Fruit fly (Drosophila melanogaster): ENCODE data around the gene CG33257.

CG33257 gene

dm6 chr3L:16377768-16378764 lies 31.9 kb downstream of the CG33257 start, which contains the start of gene roq (continued):
- TF ChIP-seq Gug (GFP tag; IDR thresholded peaks at IDR 0.05) (no peak), CG31365 (tag; optimal IDR thresholded peaks at IDR 0.05) (peak; percentile 97), tx (GFP tag; optimal IDR thresholded peaks at IDR 0.05) (no peak), CG16779 (GFP tag; IDR thresholded peaks at IDR 0.05) (no peak), CG4404 (GFP tag; IDR thresholded peaks at IDR 0.05) (no peak), CG34422 (GFP tag; IDR thresholded peaks at IDR 0.05) (peak; percentile 37; the same call in 1 of the 3 replicates), CG15479 (GFP tag; optimal IDR thresholded peaks at IDR 0.05) (no peak), CG33557 (GFP tag; optimal IDR thresholded peaks at IDR 0.05) (peak; percentile 26), CG12391 (tag; optimal IDR thresholded peaks at IDR 0.05) (peak; percentile 24), Kr (GFP tag; optimal IDR thresholded peaks at IDR 0.05) (no peak), CG2202 (tag; optimal IDR thresholded peaks at IDR 0.05) (no peak), CG8290 (GFP tag; optimal IDR thresholded peaks at IDR 0.05) (no peak), CG8290 (tag; optimal IDR thresholded peaks at IDR 0.05) (no peak), sna (GFP tag; IDR thresholded peaks at IDR 0.05; ENCODE audit: partially characterized antibody) (0 out of 2 replicates have a peak, but pooled peaks have one; percentile 19), fd96Cb (tag; optimal IDR thresholded peaks at IDR 0.05) (no peak), CG7963 (GFP tag; IDR thresholded peaks at IDR 0.05; ENCODE audit: partially characterized antibody) (no peak; the same call in 2 of the 3 replicates), fru (optimal IDR thresholded peaks at IDR 0.05) (no peak), unc-4 (GFP tag; IDR thresholded peaks at IDR 0.05; ENCODE audit: partially characterized antibody) (0 out of 2 replicates have a peak, but pooled peaks have one; percentile 32), fd64A (GFP tag; optimal IDR thresholded peaks at IDR 0.05) (no peak), Myb (GFP tag; optimal IDR thresholded peaks at IDR 0.05) (peak; percentile 78), CG5953 (GFP tag; IDR thresholded peaks at IDR 0.05) (no peak), Sry-δ (GFP tag; optimal IDR thresholded peaks at IDR 0.05) (peak; percentile 74), CG33213 (GFP tag; optimal IDR thresholded peaks at IDR 0.05) (peak; percentile 44), zen2 (GFP tag; IDR thresholded peaks at IDR 0.05; ENCODE audit: partially characterized antibody) (no peak), corto (GFP tag; optimal IDR thresholded peaks at IDR 0.05) (peak; percentile 15), CG15514 (GFP tag; optimal IDR thresholded peaks at IDR 0.05) (peak; percentile 53), pan (optimal IDR thresholded peaks at IDR 0.05) (no peak), pan (GFP tag; optimal IDR thresholded peaks at IDR 0.05 in 1 of 2, IDR thresholded peaks at IDR 0.05 in 1 of 2) (no peak), so (GFP tag; IDR thresholded peaks at IDR 0.05) (no peak), ERR (GFP tag; optimal IDR thresholded peaks at IDR 0.05) (no peak), D (optimal IDR thresholded peaks at IDR 0.05) (no peak), D (GFP tag; optimal IDR thresholded peaks at IDR 0.05) (no peak), CG3281 (GFP tag; optimal IDR thresholded peaks at IDR 0.05) (no peak), twi (tag; optimal IDR thresholded peaks at IDR 0.05) (peak; percentile 4), cato (GFP tag; optimal IDR thresholded peaks at IDR 0.05; ENCODE audit: borderline replicate concordance) (no peak), GATAe (GFP tag; conservative IDR thresholded peaks at IDR 0.05) (peak; percentile 14; the same call in 1 of the 2 replicates), CG15601 (tag; optimal IDR thresholded peaks at IDR 0.05) (peak; percentile 8), CG42726 (GFP tag; IDR thresholded peaks at IDR 0.05; ENCODE audit: partially characterized antibody) (peak; percentile 62; the same call in 1 of the 2 replicates), CG16813 (GFP tag; IDR thresholded peaks at IDR 0.05; ENCODE audit: partially characterized antibody) (peak; percentile 42; the same call in 2 of the 3 replicates), HmgD (GFP tag; optimal IDR thresholded peaks at IDR 0.05) (peak; percentile 59), HmgZ (tag; optimal IDR thresholded peaks at IDR 0.05) (peak; percentile 58), CG17186 (GFP tag; optimal IDR thresholded peaks at IDR 0.05) (peak; percentile 67), crp (GFP tag; optimal IDR thresholded peaks at IDR 0.05) (peak; percentile 96 to 99), CG10543 (GFP tag; optimal IDR thresholded peaks at IDR 0.05) (no peak), Oaz (GFP tag; IDR thresholded peaks at IDR 0.05) (no peak), CG7928 (GFP tag; optimal IDR thresholded peaks at IDR 0.05) (no peak), bigmax (GFP tag; optimal IDR thresholded peaks at IDR 0.05) (peak; percentile 25), D19A (tag; optimal IDR thresholded peaks at IDR 0.05) (no peak)
